Fruit fly (Drosophila melanogaster) whole organism, embryonic: Measurements from ENCODE around the gene CG4301.

Experiments
- ATbp ChIP-seq: fragments of 200-800 bp; sonication (Bioruptor generic); optimal IDR thresholded peaks from 2 replicates; lab custom pipeline; 2017; ENCODE audit warnings: missing biosample characterization, mild to moderate bottlenecking, missing genetic modification characterization, missing genetic modification reagents
- Aef1 ChIP-seq: fragments of 200-800 bp; sonication (Bioruptor generic); IDR thresholded peaks from 3 replicates; pipeline ENCODE4 v1.3.6; 2022; ENCODE audit warnings: missing biosample characterization, missing genetic modification characterization
- Antp ChIP-seq: fragments of 200-800 bp; sonication (Bioruptor generic); optimal IDR thresholded peaks from 3 replicates; lab custom pipeline; 2016; ENCODE audit warnings: missing biosample characterization, missing genetic modification characterization
- Atf-2 ChIP-seq: fragments of 200-800 bp; sonication (Bioruptor generic); optimal IDR thresholded peaks from 2 replicates; lab custom pipeline; 2016; ENCODE audit warnings: missing biosample characterization, missing genetic modification characterization
- CG10654 ChIP-seq: fragments of 200-800 bp; sonication (Bioruptor generic); optimal IDR thresholded peaks from 2 replicates; lab custom pipeline; 2016; ENCODE audit warnings: missing biosample characterization, missing genetic modification characterization
- CG11093 ChIP-seq: fragments of 200-800 bp; sonication (Bioruptor generic); IDR thresholded peaks from 3 replicates; pipeline ENCODE4 v1.3.6; 2022; ENCODE audit warnings: missing biosample characterization, missing genetic modification characterization
- CG11723 ChIP-seq: fragments of 200-800 bp; sonication (Bioruptor generic); optimal IDR thresholded peaks from 2 replicates; lab custom pipeline; 2017; ENCODE audit warnings: missing biosample characterization, mild to moderate bottlenecking, missing genetic modification characterization
- CG14014 ChIP-seq: fragments of 200-800 bp; sonication (Bioruptor generic); IDR thresholded peaks from 2 replicates; pipeline ENCODE4 v1.3.6; 2022; ENCODE audit warnings: missing biosample characterization, missing genetic modification characterization
- CG15269 ChIP-seq: fragments of 200-800 bp; sonication (Bioruptor generic); optimal IDR thresholded peaks from 2 replicates; lab custom pipeline; 2018; ENCODE audit warnings: missing biosample characterization, mild to moderate bottlenecking, missing genetic modification characterization, moderate library complexity
- CG16813 ChIP-seq: fragments of 200-800 bp; sonication (Bioruptor generic); IDR thresholded peaks from 3 replicates; pipeline ENCODE4 v1.3.6; 2022; ENCODE audit warnings: missing biosample characterization, missing genetic modification characterization; ENCODE audit not compliant: partially characterized antibody
- CG17829 ChIP-seq: fragments of 200-800 bp; optimal IDR thresholded peaks from 2 replicates; lab custom pipeline; 2019; ENCODE audit warnings: missing biosample characterization, mild to moderate bottlenecking, missing genetic modification characterization, moderate library complexity
- CG2889 ChIP-seq: fragments of 200-800 bp; sonication (Bioruptor generic); IDR thresholded peaks from 3 replicates; pipeline ENCODE4 v1.3.6; 2022; ENCODE audit warnings: missing biosample characterization, missing genetic modification characterization
- CG31441 ChIP-seq: fragments of 200-800 bp; sonication (Bioruptor generic); IDR thresholded peaks from 2 replicates; pipeline ENCODE4 v1.3.6; 2022; ENCODE audit warnings: missing biosample characterization, missing genetic modification characterization
- CG3163 ChIP-seq: fragments of 200-800 bp; sonication (Bioruptor generic); optimal IDR thresholded peaks from 3 replicates; lab custom pipeline; 2016; ENCODE audit warnings: missing biosample characterization, missing genetic modification characterization
- CG3281 ChIP-seq: fragments of 200-800 bp; sonication (Bioruptor generic); optimal IDR thresholded peaks from 3 replicates; lab custom pipeline; 2017; ENCODE audit warnings: missing biosample characterization, mild to moderate bottlenecking, missing genetic modification characterization
- CG3838 ChIP-seq: fragments of 200-800 bp; sonication (Bioruptor generic); optimal IDR thresholded peaks from 3 replicates; lab custom pipeline; 2016; ENCODE audit warnings: missing biosample characterization, missing genetic modification characterization
- CG6813 ChIP-seq: fragments of 200-800 bp; sonication (Bioruptor generic); optimal IDR thresholded peaks from 2 replicates; lab custom pipeline; 2017; ENCODE audit warnings: missing biosample characterization, missing genetic modification characterization, mild to moderate bottlenecking, moderate library complexity, missing genetic modification reagents
- CG7271 ChIP-seq: fragments of 200-800 bp; sonication (Bioruptor generic); optimal IDR thresholded peaks from 2 replicates; lab custom pipeline; 2018; ENCODE audit warnings: missing biosample characterization, mild to moderate bottlenecking, missing genetic modification characterization, moderate library complexity
- CG9932 ChIP-seq: fragments of 200-800 bp; sonication (Bioruptor generic); IDR thresholded peaks from 2 replicates; pipeline ENCODE4 v1.3.6; 2022; ENCODE audit warnings: missing biosample characterization, missing genetic modification characterization
- D19A ChIP-seq: fragments of 200-800 bp; optimal IDR thresholded peaks from 3 replicates; lab custom pipeline; 2019; ENCODE audit warnings: missing biosample characterization, mild to moderate bottlenecking, missing genetic modification characterization, moderate library complexity
- Doc3 ChIP-seq: fragments of 200-800 bp; sonication (Bioruptor generic); IDR thresholded peaks from 3 replicates; pipeline ENCODE4 v1.3.6; 2022; ENCODE audit warnings: missing biosample characterization, missing genetic modification characterization; ENCODE audit not compliant: partially characterized antibody
- Fer3 ChIP-seq: fragments of 200-800 bp; sonication (Bioruptor generic); optimal IDR thresholded peaks from 2 replicates; lab custom pipeline; 2018; ENCODE audit warnings: missing biosample characterization, mild to moderate bottlenecking, missing genetic modification characterization, moderate library complexity
- Gsc ChIP-seq: fragments of 200-800 bp; sonication (Bioruptor generic); IDR thresholded peaks from 2 replicates; pipeline ENCODE4 v1.3.6; 2022; ENCODE audit warnings: missing biosample characterization, missing genetic modification characterization
- HLHmδ ChIP-seq: fragments of 200-800 bp; sonication (Bioruptor generic); optimal IDR thresholded peaks from 2 replicates; lab custom pipeline; 2018; ENCODE audit warnings: missing biosample characterization, mild to moderate bottlenecking, missing genetic modification characterization, moderate library complexity
- HmgZ ChIP-seq: fragments of 200-800 bp; sonication (Bioruptor generic); optimal IDR thresholded peaks from 2 replicates; lab custom pipeline; 2018; ENCODE audit warnings: missing biosample characterization, mild to moderate bottlenecking, missing genetic modification characterization
- Hr3 ChIP-seq: fragments of 200-800 bp; sonication (Bioruptor generic); optimal IDR thresholded peaks from 3 replicates; lab custom pipeline; 2016; ENCODE audit warnings: missing biosample characterization, missing genetic modification characterization
- Med ChIP-seq: fragments of 200-800 bp; sonication (Bioruptor generic); peaks from one replicate; lab custom pipeline; 2016; ENCODE audit warnings: missing biosample characterization, missing genetic modification characterization, mild to moderate bottlenecking, inconsistent platforms, moderate library complexity
- Nf-YB ChIP-seq: fragments of 200-800 bp; sonication (Bioruptor generic); optimal IDR thresholded peaks from 3 replicates; lab custom pipeline; 2019; ENCODE audit warnings: missing biosample characterization, mild to moderate bottlenecking, missing genetic modification characterization, moderate library complexity
- Optix ChIP-seq: fragments of 200-800 bp; sonication (Bioruptor generic); IDR thresholded peaks from 3 replicates; pipeline ENCODE4 v1.3.6; 2022; ENCODE audit warnings: missing biosample characterization, missing genetic modification characterization
- Sox102F ChIP-seq: fragments of 200-800 bp; sonication (Bioruptor generic); optimal IDR thresholded peaks from 2 replicates; lab custom pipeline; 2018; ENCODE audit warnings: missing biosample characterization, mild to moderate bottlenecking, missing genetic modification characterization, moderate library complexity
- Usf ChIP-seq: fragments of 200-800 bp; sonication (Bioruptor generic); optimal IDR thresholded peaks from 2 replicates; lab custom pipeline; 2017; ENCODE audit warnings: missing genotype, missing biosample characterization, missing genetic modification characterization
- ab ChIP-seq: fragments of 200-800 bp; sonication (Bioruptor generic); optimal IDR thresholded peaks from 2 replicates; lab custom pipeline; 2016; ENCODE audit warnings: missing biosample characterization, missing genetic modification characterization
- dimm ChIP-seq: fragments of 200-800 bp; sonication (Bioruptor generic); IDR thresholded peaks from 2 replicates; pipeline ENCODE4 v1.3.6; 2022; ENCODE audit warnings: missing biosample characterization, missing genetic modification characterization
- dysf ChIP-seq: fragments of 200-800 bp; sonication (Bioruptor generic); IDR thresholded peaks from 3 replicates; pipeline ENCODE4 v1.3.6; 2022; ENCODE audit warnings: missing biosample characterization, missing genetic modification characterization
- en ChIP-seq: fragments of 200-800 bp; sonication (Bioruptor generic); optimal IDR thresholded peaks from 2 replicates; lab custom pipeline; 2016; ENCODE audit warnings: missing biosample characterization, missing genetic modification characterization
- exex ChIP-seq: fragments of 200-800 bp; sonication (Bioruptor generic); optimal IDR thresholded peaks from 4 replicates; lab custom pipeline; 2018; ENCODE audit warnings: missing biosample characterization, mild to moderate bottlenecking, missing genetic modification characterization, moderate library complexity
- grau ChIP-seq: fragments of 200-800 bp; optimal IDR thresholded peaks from 3 replicates; lab custom pipeline; 2019; ENCODE audit warnings: missing biosample characterization, mild to moderate bottlenecking, missing genetic modification characterization, moderate library complexity
- gro ChIP-seq: fragments of 200-800 bp; sonication (Bioruptor generic); optimal IDR thresholded peaks from 2 replicates; lab custom pipeline; 2016; ENCODE audit warnings: missing biosample characterization, missing genetic modification characterization
- gsb ChIP-seq: fragments of 200-800 bp; sonication (Bioruptor generic); IDR thresholded peaks from 2 replicates; pipeline ENCODE4 v1.3.6; 2022; ENCODE audit warnings: missing biosample characterization, missing genetic modification characterization
- inv ChIP-seq: fragments of 200-800 bp; sonication (Bioruptor generic); IDR thresholded peaks from 2 replicates; pipeline ENCODE4 v1.3.6; 2022; ENCODE audit warnings: missing biosample characterization, missing genetic modification characterization; ENCODE audit not compliant: partially characterized antibody
- klu ChIP-seq: fragments of 200-800 bp; sonication (Bioruptor generic); IDR thresholded peaks from 2 replicates; pipeline ENCODE4 v1.3.6; 2022; ENCODE audit warnings: missing biosample characterization, missing genetic modification characterization
- lab ChIP-seq: fragments of 200-800 bp; sonication (Bioruptor generic); optimal IDR thresholded peaks from 3 replicates; lab custom pipeline; 2017; ENCODE audit warnings: missing biosample characterization, missing genetic modification characterization, mild to moderate bottlenecking, moderate library complexity, missing genetic modification reagents
- lilli ChIP-seq: fragments of 200-800 bp; sonication (Bioruptor generic); optimal IDR thresholded peaks from 3 replicates; lab custom pipeline; 2016; ENCODE audit warnings: missing biosample characterization, missing genetic modification characterization
- nau ChIP-seq: fragments of 200-800 bp; sonication (Bioruptor generic); optimal IDR thresholded peaks from 3 replicates; lab custom pipeline; 2017; ENCODE audit warnings: missing biosample characterization, mild to moderate bottlenecking, missing genetic modification characterization, missing genetic modification reagents
- row ChIP-seq: fragments of 200-800 bp; sonication (Bioruptor generic); IDR thresholded peaks from 3 replicates; pipeline ENCODE4 v1.3.6; 2022; ENCODE audit warnings: missing biosample characterization, missing genetic modification characterization
- sob ChIP-seq: fragments of 200-800 bp; sonication (Bioruptor generic); IDR thresholded peaks from 2 replicates; pipeline ENCODE4 v1.3.6; 2022; ENCODE audit warnings: missing biosample characterization, missing genetic modification characterization
- stc ChIP-seq: fragments of 200-800 bp; sonication (Bioruptor generic); IDR thresholded peaks from 2 replicates; pipeline ENCODE4 v1.3.6; 2022; ENCODE audit warnings: missing biosample characterization, missing genetic modification characterization
- zen ChIP-seq: fragments of 200-800 bp; sonication (Bioruptor generic); optimal IDR thresholded peaks from 3 replicates; lab custom pipeline; 2018; ENCODE audit warnings: missing biosample characterization, mild to moderate bottlenecking, missing genetic modification characterization, moderate library complexity

Gene CG4301

DNA sequence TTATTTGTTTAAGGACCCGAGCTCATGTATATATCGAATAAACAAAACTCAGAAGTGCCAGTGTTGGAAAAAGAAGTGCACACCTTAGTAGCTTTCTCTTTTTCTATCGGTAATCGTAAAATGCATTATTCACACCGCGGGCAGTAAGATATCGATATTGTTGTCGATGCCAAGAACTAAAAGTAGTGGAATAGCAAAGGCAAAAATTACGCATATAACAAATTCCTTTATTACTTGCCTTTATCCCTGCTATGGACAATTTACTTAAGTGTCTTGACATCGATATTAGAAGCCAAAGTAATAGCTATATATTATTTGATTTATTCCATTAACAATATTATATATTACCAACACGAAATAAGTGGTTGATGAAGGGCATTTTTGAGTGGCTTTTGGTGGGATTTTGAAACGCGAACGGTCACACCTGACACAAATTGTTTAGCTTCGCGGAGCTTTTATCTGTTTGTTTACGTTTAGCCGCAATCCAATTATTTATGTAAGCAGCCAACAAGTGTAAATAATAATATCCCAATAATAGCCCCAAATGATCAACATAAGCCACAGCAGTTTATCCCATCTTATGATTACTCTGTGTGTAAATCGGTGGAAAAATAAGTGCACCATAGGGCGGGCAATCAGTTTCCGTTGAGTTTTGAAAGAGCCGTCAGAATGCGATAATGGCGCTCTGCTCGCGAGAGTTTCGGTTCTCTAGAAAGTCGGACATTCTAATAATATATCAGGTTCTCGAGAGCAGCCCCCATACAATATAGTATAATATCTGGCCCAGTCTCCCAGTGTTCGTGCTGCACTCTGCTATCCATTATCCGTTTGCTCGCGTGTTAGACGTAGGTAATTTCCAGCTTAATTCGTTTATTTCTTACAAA is 20.2 kb upstream of the CG4301 start, which contains the start of the genes CG9992 and CG4239 (continued):
- TF ChIP-seq CG10654 (GFP tag; lab: Kevin White, UChicago) = peak; percentile 61
- peak; percentile 59; the same call in 1 of the 2 replicates for TF ChIP-seq sob
- peak; percentile 65 for TF ChIP-seq CG17829 (tag; lab: Kevin White, UChicago)
- peak; percentile 29 for TF ChIP-seq ATbp
- TF ChIP-seq lilli (GFP tag; lab: Kevin White, UChicago) = peak; percentile 58
- TF ChIP-seq CG9932 (GFP tag; lab: Robert Waterston, UW) = peak; percentile 75
- TF ChIP-seq grau (tag; lab: Kevin White, UChicago) = peak; percentile 77
- no peak for TF ChIP-seq en (GFP tag; lab: Kevin White, UChicago)
- peak; percentile 5 for TF ChIP-seq Atf-2 (GFP tag; lab: Kevin White, UChicago)
- TF ChIP-seq Antp = peak; percentile 36
- no peak for TF ChIP-seq HLHmδ (GFP tag; lab: Kevin White, UChicago)
- peak; percentile 6 for TF ChIP-seq CG6813 (GFP tag; lab: Kevin White, UChicago)
- no peak for TF ChIP-seq CG3838 (GFP tag; lab: Kevin White, UChicago)
- TF ChIP-seq ab = peak; percentile 22
- peak; percentile 71 for TF ChIP-seq HmgZ (tag; lab: Kevin White, UChicago)
- TF ChIP-seq row (GFP tag; lab: Robert Waterston, UW) = peak; percentile 89
- TF ChIP-seq CG11093 (GFP tag; lab: Robert Waterston, UW) = peak; percentile 31; the same call in 2 of the 3 replicates
- TF ChIP-seq Optix (GFP tag; lab: Robert Waterston, UW) = 0 out of 3 replicates have a peak, but pooled peaks have one; percentile 27
- 0 out of 2 replicates have a peak, but pooled peaks have one; percentile 42 for TF ChIP-seq inv (GFP tag; lab: Robert Waterston, UW)
- peak; percentile 1 for TF ChIP-seq exex
- no peak for TF ChIP-seq klu (GFP tag; lab: Robert Waterston, UW)
- TF ChIP-seq D19A (tag; lab: Kevin White, UChicago) = peak; percentile 30
- peak; percentile 22 for TF ChIP-seq CG11723
- no peak for TF ChIP-seq gro (GFP tag; lab: Kevin White, UChicago)
- no peak for TF ChIP-seq CG3163
- TF ChIP-seq dysf (GFP tag; lab: Robert Waterston, UW) = peak; percentile 73
- peak; percentile 29; the same call in 1 of the 3 replicates for TF ChIP-seq Doc3
- TF ChIP-seq Sox102F (GFP tag; lab: Kevin White, UChicago) = peak; percentile 64
- peak; percentile 55 for TF ChIP-seq Usf
- no peak for TF ChIP-seq nau
- no peak for TF ChIP-seq dimm
- peak; percentile 53 for TF ChIP-seq Fer3 (tag; lab: Kevin White, UChicago)
- TF ChIP-seq Gsc (GFP tag; lab: Robert Waterston, UW) = no peak
- TF ChIP-seq stc (GFP tag; lab: Robert Waterston, UW) = no peak
- peak; percentile 40; the same call in 1 of the 3 replicates for TF ChIP-seq Aef1 (GFP tag; lab: Robert Waterston, UW)
- TF ChIP-seq CG3281 (GFP tag; lab: Kevin White, UChicago) = peak; percentile 44
- TF ChIP-seq CG14014 (GFP tag; lab: Robert Waterston, UW) = peak; percentile 31; the same call in 1 of the 2 replicates
- peak; percentile 66; the same call in 1 of the 2 replicates for TF ChIP-seq CG31441
- peak; percentile 75 for TF ChIP-seq CG16813 (GFP tag; lab: Robert Waterston, UW)
- TF ChIP-seq Med (GFP tag; lab: Kevin White, UChicago) = peak; percentile 83
- TF ChIP-seq CG7271 = peak; percentile 57
- TF ChIP-seq Nf-YB = no peak
- TF ChIP-seq CG2889 (GFP tag; lab: Robert Waterston, UW) = no peak
- no peak for TF ChIP-seq gsb (GFP tag; lab: Robert Waterston, UW)
- peak; percentile 68 for TF ChIP-seq zen (tag; lab: Kevin White, UChicago)
- peak; percentile 43 for TF ChIP-seq Hr3 (GFP tag; lab: Kevin White, UChicago)
- TF ChIP-seq lab (GFP tag; lab: Kevin White, UChicago) = peak; percentile 50
- peak; percentile 69 for TF ChIP-seq CG15269 (tag; lab: Kevin White, UChicago)
